Worm (Caenorhabditis elegans): ENCODE results near the gene unc-83.

DNA sequence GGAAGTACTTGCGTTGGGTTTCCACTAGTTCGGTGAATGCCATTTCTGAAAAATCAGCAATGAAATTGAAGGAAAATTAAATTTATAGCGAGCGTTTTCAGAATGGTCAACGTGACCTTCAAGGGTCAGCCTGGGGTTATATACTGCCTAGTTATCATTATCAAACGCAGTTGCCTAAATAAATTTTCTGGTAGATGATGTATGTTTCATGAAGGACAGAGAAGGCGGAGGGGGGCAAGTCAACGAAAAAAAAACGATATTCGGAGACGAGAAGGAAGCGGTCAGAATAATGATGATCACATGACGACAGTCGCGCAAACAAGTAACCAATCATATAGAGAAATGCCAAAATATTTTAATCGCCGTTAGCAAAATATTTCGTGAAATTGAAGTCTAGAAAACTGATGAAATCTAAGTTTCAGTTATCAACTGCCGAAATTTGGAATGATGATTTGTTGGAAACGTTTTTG, 35.0 kb upstream of the unc-83 start, which contains the start of gene alh-4:
- no peak for TF ChIP-seq W03F9.2 (tag; optimal IDR thresholded peaks at IDR 0.05)
- TF ChIP-seq him-1 (tag; optimal IDR thresholded peaks at IDR 0.05), result no peak
